Worm (Caenorhabditis elegans): ENCODE measurements around the gene R10D12.10.
A peak's percentile ranks its signal among the peaks of the same experiment; 100 is the strongest.

Gene R10D12.10

ce11 chrV:13909400-13909799 is 48.7 kb downstream of the R10D12.10 start, which contains the start of gene C06B3.7 (continued):
- TF ChIP-seq madf-10 (tag; optimal IDR thresholded peaks at IDR 0.05) (peak; percentile 72), K12H6.12 (tag; optimal IDR thresholded peaks at IDR 0.05) (peak; percentile 65), attf-5 (GFP tag; optimal IDR thresholded peaks at IDR 0.05) (peak; percentile 72), F23B12.7 (tag; optimal IDR thresholded peaks at IDR 0.05; ENCODE audit: insufficient read depth) (peak; percentile 14), unc-62 (GFP tag; optimal IDR thresholded peaks at IDR 0.05) (peak; percentile 62), tbp1 (GFP tag; optimal IDR thresholded peaks at IDR 0.05) (peak; percentile 55), nfya-1 (tag; optimal IDR thresholded peaks at IDR 0.05; ENCODE audit: borderline replicate concordance, insufficient read depth) (no peak), ceh-40 (GFP tag; IDR thresholded peaks at IDR 0.05) (no peak), mcd-1 (GFP tag; IDR thresholded peaks at IDR 0.05) (0 out of 2 replicates have a peak, but pooled peaks have one; percentile 27), nfyb-1 (GFP tag; IDR thresholded peaks at IDR 0.05) (peak; percentile 46; the same call in 1 of the 2 replicates), Y53F4B.3 (GFP tag; IDR thresholded peaks at IDR 0.05) (no peak), snpc-4 (GFP tag; optimal IDR thresholded peaks at IDR 0.05) (no peak), snpc-4 (tag; optimal IDR thresholded peaks at IDR 0.05) (peak in 2 of 4 experiments; percentile 1 to 51), tlf-1 (GFP tag; optimal IDR thresholded peaks at IDR 0.05) (peak; percentile 59), egl-44 (GFP tag; IDR thresholded peaks at IDR 0.05) (peak; percentile 37; the same call in 1 of the 2 replicates), ZK185.1 (tag; optimal IDR thresholded peaks at IDR 0.05; ENCODE audit: poor library complexity, severe bottlenecking) (peak; percentile 17), nhr-80 (tag; optimal IDR thresholded peaks at IDR 0.05) (peak; percentile 83)

ce11 chrV:13908916-13909176 is 49.3 kb downstream of the R10D12.10 start, which contains the start of gene C06B3.6:
C06B3.6 (minus strand) TSS chrV:13908967.
- TF ChIP-seq nhr-80 (tag; optimal IDR thresholded peaks at IDR 0.05), result no peak
- TF ChIP-seq sptf-2 (GFP tag; optimal IDR thresholded peaks at IDR 0.05), result no peak
- TF ChIP-seq aptf-2 (GFP tag; conservative IDR thresholded peaks at IDR 0.05), result 0 out of 2 replicates have a peak, but pooled peaks have one; percentile 4
- no peak for TF ChIP-seq hmg-20 (GFP tag; IDR thresholded peaks at IDR 0.05)
- no peak for TF ChIP-seq tlf-1 (GFP tag; optimal IDR thresholded peaks at IDR 0.05)
- TF ChIP-seq ceh-79 (tag; optimal IDR thresholded peaks at IDR 0.05), result no peak
- 0 out of 2 replicates have a peak, but pooled peaks have one; percentile 0 for TF ChIP-seq B0336.3 (GFP tag; IDR thresholded peaks at IDR 0.05)
- TF ChIP-seq pbrm-1 (GFP tag; IDR thresholded peaks at IDR 0.05), result 0 out of 2 replicates have a peak, but pooled peaks have one; percentile 5
- TF ChIP-seq attf-5 (GFP tag; optimal IDR thresholded peaks at IDR 0.05), result no peak
- peak; percentile 90 for TF ChIP-seq ama-1 (optimal IDR thresholded peaks at IDR 0.05)
- TF ChIP-seq ama-1 (GFP tag; optimal IDR thresholded peaks at IDR 0.05), result no peak
- no peak for TF ChIP-seq ceh-91 (GFP tag; IDR thresholded peaks at IDR 0.05)

- TF ChIP-seq ztf-28 (GFP tag; IDR thresholded peaks at IDR 0.05) (peak; percentile 33; the same call in 1 of the 2 replicates), attf-3 (GFP tag; conservative IDR thresholded peaks at IDR 0.05) (0 out of 2 replicates have a peak, but pooled peaks have one; percentile 8), ccch-3 (GFP tag; optimal IDR thresholded peaks at IDR 0.05) (no peak), Y56A3A.18 (GFP tag; IDR thresholded peaks at IDR 0.05) (peak; percentile 7; the same call in 1 of the 2 replicates), die-1 (tag; optimal IDR thresholded peaks at IDR 0.05) (no peak), Y95B8A.8 (GFP tag; IDR thresholded peaks at IDR 0.05) (peak; percentile 71; the same call in 1 of the 2 replicates), lin-26 (GFP tag; IDR thresholded peaks at IDR 0.05) (no peak), egrh-3 (GFP tag; IDR thresholded peaks at IDR 0.05) (no peak), madf-8 (GFP tag; conservative IDR thresholded peaks at IDR 0.05) (no peak), nfyb-1 (GFP tag; IDR thresholded peaks at IDR 0.05) (peak; percentile 64), aptf-2 (GFP tag; conservative IDR thresholded peaks at IDR 0.05) (0 out of 2 replicates have a peak, but pooled peaks have one; percentile 5), dox-1 (GFP tag; IDR thresholded peaks at IDR 0.05) (peak; percentile 57), chd-7 (tag; optimal IDR thresholded peaks at IDR 0.05) (peak; percentile 38), madf-3 (GFP tag; IDR thresholded peaks at IDR 0.05) (0 out of 2 replicates have a peak, but pooled peaks have one; percentile 27), ztf-3 (GFP tag; optimal IDR thresholded peaks at IDR 0.05) (peak; percentile 41), K11D2.4 (GFP tag; IDR thresholded peaks at IDR 0.05) (peak; percentile 45), B0336.3 (GFP tag; IDR thresholded peaks at IDR 0.05) (peak; percentile 15), athp-1 (tag; optimal IDR thresholded peaks at IDR 0.05) (peak; percentile 1), lin-35 (GFP tag; optimal IDR thresholded peaks at IDR 0.05) (peak in 1 of 3 experiments; percentile 39), hmg-20 (GFP tag; IDR thresholded peaks at IDR 0.05) (no peak), nhr-90 (tag; optimal IDR thresholded peaks at IDR 0.05) (no peak), Y79H2A.3 (GFP tag; conservative IDR thresholded peaks at IDR 0.05) (peak; percentile 6; the same call in 1 of the 2 replicates)
These were observed 49.8 kb downstream of the R10D12.10 start for ce11 chrV:13908120-13908915.

All from whole organism, young adult.